Fruit fly (Drosophila melanogaster) whole organism, embryonic: Measurements from ENCODE around the gene mag.

ENCODE experiments used
- Asciz ChIP-seq: fragments of 200-800 bp; sonication (Bioruptor generic); optimal IDR thresholded peaks from 2 replicates; lab custom pipeline; 2017; ENCODE audit warnings: missing biosample characterization, mild to moderate bottlenecking, missing genetic modification characterization, missing genetic modification reagents
- BEAF-32 ChIP-seq: fragments of 200-800 bp; sonication (Bioruptor generic); optimal IDR thresholded peaks from 3 replicates; lab custom pipeline; 2017; ENCODE audit warnings: missing biosample characterization, missing genetic modification characterization, mild to moderate bottlenecking, moderate library complexity, missing genetic modification reagents
- CG13424 ChIP-seq: fragments of 200-800 bp; sonication (Bioruptor generic); optimal IDR thresholded peaks from 2 replicates; lab custom pipeline; 2019; ENCODE audit warnings: missing biosample characterization, mild to moderate bottlenecking, missing genetic modification characterization, moderate library complexity
- CG15073 ChIP-seq: fragments of 200-800 bp; sonication (Bioruptor generic); optimal IDR thresholded peaks from 2 replicates; lab custom pipeline; 2016; ENCODE audit warnings: missing biosample characterization, missing genetic modification characterization
- CG16863 ChIP-seq: fragments of 200-800 bp; sonication (Bioruptor generic); optimal IDR thresholded peaks from 3 replicates; lab custom pipeline; 2016; ENCODE audit warnings: missing biosample characterization, missing genetic modification characterization
- CG17361 ChIP-seq: fragments of 200-800 bp; sonication (Bioruptor generic); IDR thresholded peaks from 3 replicates; pipeline ENCODE4 v1.3.6; 2022; ENCODE audit warnings: missing biosample characterization, missing genetic modification characterization
- CG18262 ChIP-seq: fragments of 200-800 bp; optimal IDR thresholded peaks from 3 replicates; lab custom pipeline; 2019; ENCODE audit warnings: missing biosample characterization, mild to moderate bottlenecking, missing genetic modification characterization, moderate library complexity
- CG1832 ChIP-seq: fragments of 200-800 bp; sonication (Bioruptor generic); optimal IDR thresholded peaks from 2 replicates; lab custom pipeline; 2017; ENCODE audit warnings: missing biosample characterization, mild to moderate bottlenecking, missing genetic modification characterization, inconsistent platforms
- CG2120 ChIP-seq: fragments of 200-800 bp; sonication (Bioruptor generic); optimal IDR thresholded peaks from 3 replicates; lab custom pipeline; 2016; ENCODE audit warnings: missing biosample characterization, missing genetic modification characterization
- CG3847 ChIP-seq: fragments of 200-800 bp; sonication (Bioruptor generic); IDR thresholded peaks from 2 replicates; pipeline ENCODE4 v1.3.6; 2022; ENCODE audit warnings: missing biosample characterization, missing genetic modification characterization
- CG4360 ChIP-seq: fragments of 200-800 bp; sonication (Bioruptor generic); IDR thresholded peaks from 2 replicates; pipeline ENCODE4 v1.3.6; 2022; ENCODE audit warnings: missing biosample characterization, missing genetic modification characterization
- CG7928 ChIP-seq: fragments of 200-800 bp; sonication (Bioruptor generic); optimal IDR thresholded peaks from 2 replicates; lab custom pipeline; 2017; ENCODE audit warnings: missing biosample characterization, mild to moderate bottlenecking, missing genetic modification characterization
- CG8359 ChIP-seq: fragments of 200-800 bp; sonication (Bioruptor generic); optimal IDR thresholded peaks from 2 replicates; lab custom pipeline; 2017; ENCODE audit warnings: missing biosample characterization, mild to moderate bottlenecking, missing genetic modification characterization, borderline replicate concordance
- CTCF ChIP-seq: fragments of 200-800 bp; sonication (Bioruptor generic); optimal IDR thresholded peaks from 2 replicates; lab custom pipeline; 2017; ENCODE audit warnings: missing biosample characterization, mild to moderate bottlenecking, missing genetic modification characterization, moderate library complexity
- CoRest ChIP-seq: fragments of 200-800 bp; sonication (Bioruptor generic); optimal IDR thresholded peaks from 3 replicates; lab custom pipeline; 2018; ENCODE audit warnings: missing biosample characterization, mild to moderate bottlenecking, missing genetic modification characterization, moderate library complexity
- D ChIP-seq, 2 experiments: fragments of 200-800 bp in 1 of 2; fragments of >200 bp in 1 of 2; sonication (Bioruptor generic) in 1 of 2; optimal IDR thresholded peaks; 2 replicates in 1 of 2; 3 replicates in 1 of 2; lab custom pipeline; 2017; ENCODE audit warnings: mild to moderate bottlenecking in 1 of 2, missing biosample characterization in 1 of 2, missing genetic modification characterization in 1 of 2, missing genetic modification reagents in 1 of 2
- Dll ChIP-seq: fragments of 200-800 bp; sonication (Bioruptor generic); IDR thresholded peaks from 4 replicates; pipeline ENCODE4 v1.3.6; 2022; ENCODE audit warnings: missing biosample characterization, missing genetic modification characterization; ENCODE audit not compliant: partially characterized antibody
- Doc3 ChIP-seq: fragments of 200-800 bp; sonication (Bioruptor generic); IDR thresholded peaks from 3 replicates; pipeline ENCODE4 v1.3.6; 2022; ENCODE audit warnings: missing biosample characterization, missing genetic modification characterization; ENCODE audit not compliant: partially characterized antibody
- Drgx ChIP-seq: fragments of 200-800 bp; sonication (Bioruptor generic); IDR thresholded peaks from 2 replicates; pipeline ENCODE4 v1.3.6; 2022; ENCODE audit warnings: missing biosample characterization, missing genetic modification characterization
- Lim3 ChIP-seq: fragments of 200-800 bp; sonication (Bioruptor generic); IDR thresholded peaks from 2 replicates; pipeline ENCODE4 v1.3.6; 2022; ENCODE audit warnings: missing biosample characterization, missing genetic modification characterization
- Med ChIP-seq: fragments of 200-800 bp; sonication (Bioruptor generic); peaks from one replicate; lab custom pipeline; 2016; ENCODE audit warnings: missing biosample characterization, missing genetic modification characterization, mild to moderate bottlenecking, inconsistent platforms, moderate library complexity
- Ptx1 ChIP-seq: fragments of 200-800 bp; sonication (Bioruptor generic); IDR thresholded peaks from 2 replicates; pipeline ENCODE4 v1.3.6; 2022; ENCODE audit warnings: missing biosample characterization, missing genetic modification characterization
- Rx ChIP-seq: fragments of 200-800 bp; sonication (Bioruptor generic); IDR thresholded peaks from 2 replicates; pipeline ENCODE4 v1.3.6; 2022; ENCODE audit warnings: missing biosample characterization, missing genetic modification characterization
- Six4 ChIP-seq: fragments of 200-800 bp; sonication (Bioruptor generic); optimal IDR thresholded peaks from 2 replicates; lab custom pipeline; 2016; ENCODE audit warnings: missing biosample characterization, missing genetic modification characterization
- Taf1 ChIP-seq: fragments of 200-800 bp; sonication (Bioruptor generic); IDR thresholded peaks from 2 replicates; pipeline ENCODE4 v1.3.6; 2022; ENCODE audit warnings: missing biosample characterization, missing genetic modification characterization
- YL-1 ChIP-seq: fragments of 200-800 bp; sonication (Bioruptor generic); optimal IDR thresholded peaks from 3 replicates; lab custom pipeline; 2017; ENCODE audit warnings: missing biosample characterization, mild to moderate bottlenecking, missing genetic modification characterization
- aop ChIP-seq: fragments of 200-800 bp; sonication (Bioruptor generic); IDR thresholded peaks from 2 replicates; pipeline ENCODE4 v1.3.6; 2022; ENCODE audit warnings: missing biosample characterization, missing genetic modification characterization
- bab2 ChIP-seq: fragments of 200-800 bp; sonication (Bioruptor generic); optimal IDR thresholded peaks from 2 replicates; lab custom pipeline; 2016; ENCODE audit warnings: missing biosample characterization, missing genetic modification characterization
- bigmax ChIP-seq: fragments of 200-800 bp; sonication (Bioruptor generic); optimal IDR thresholded peaks from 2 replicates; lab custom pipeline; 2018; ENCODE audit warnings: missing biosample characterization, mild to moderate bottlenecking, missing genetic modification characterization
- da ChIP-seq: fragments of 200-800 bp; sonication (Bioruptor generic); optimal IDR thresholded peaks from 2 replicates; lab custom pipeline; 2016; ENCODE audit warnings: missing biosample characterization, missing genetic modification characterization
- danr ChIP-seq: fragments of 200-800 bp; sonication (Bioruptor generic); IDR thresholded peaks from 2 replicates; pipeline ENCODE4 v1.3.6; 2022; ENCODE audit warnings: missing biosample characterization, missing genetic modification characterization
- dm ChIP-seq: fragments of 200-800 bp; sonication (Bioruptor generic); optimal IDR thresholded peaks from 3 replicates; lab custom pipeline; 2016; ENCODE audit warnings: missing biosample characterization, missing genetic modification characterization
- gce ChIP-seq: fragments of 200-800 bp; sonication (Bioruptor generic); IDR thresholded peaks from 3 replicates; pipeline ENCODE4 v1.3.6; 2022; ENCODE audit warnings: missing biosample characterization, missing genetic modification characterization
- gsb-n ChIP-seq: fragments of 200-800 bp; sonication (Bioruptor generic); optimal IDR thresholded peaks from 3 replicates; lab custom pipeline; 2018; ENCODE audit warnings: missing biosample characterization, mild to moderate bottlenecking, missing genetic modification characterization
- jigr1 ChIP-seq: fragments of 200-800 bp; sonication (Bioruptor generic); IDR thresholded peaks from 3 replicates; pipeline ENCODE4 v1.3.6; 2022; ENCODE audit warnings: missing biosample characterization, missing genetic modification characterization
- ken ChIP-seq: fragments of 200-800 bp; sonication (Bioruptor generic); IDR thresholded peaks from 3 replicates; pipeline ENCODE4 v1.3.6; 2022; ENCODE audit warnings: missing biosample characterization, missing genetic modification characterization
- mirr ChIP-seq: fragments of 200-800 bp; sonication (Bioruptor generic); optimal IDR thresholded peaks from 3 replicates; lab custom pipeline; 2018; ENCODE audit warnings: missing biosample characterization, mild to moderate bottlenecking, missing genetic modification characterization
- nmo ChIP-seq: fragments of 200-800 bp; sonication (Bioruptor generic); optimal IDR thresholded peaks from 2 replicates; lab custom pipeline; 2018; ENCODE audit warnings: missing biosample characterization, mild to moderate bottlenecking, missing genetic modification characterization, moderate library complexity
- nom ChIP-seq: fragments of 200-800 bp; sonication (Bioruptor generic); optimal IDR thresholded peaks from 2 replicates; lab custom pipeline; 2017; ENCODE audit warnings: missing biosample characterization, missing genetic modification characterization, mild to moderate bottlenecking, moderate library complexity, missing genetic modification reagents
- onecut ChIP-seq: fragments of 200-800 bp; sonication (Bioruptor generic); IDR thresholded peaks from 2 replicates; pipeline ENCODE4 v1.3.6; 2022; ENCODE audit warnings: missing biosample characterization, missing genetic modification characterization
- row ChIP-seq: fragments of 200-800 bp; sonication (Bioruptor generic); IDR thresholded peaks from 3 replicates; pipeline ENCODE4 v1.3.6; 2022; ENCODE audit warnings: missing biosample characterization, missing genetic modification characterization
- sens ChIP-seq: fragments of 200-800 bp; sonication (Bioruptor generic); peaks from one replicate; lab custom pipeline; 2016; ENCODE audit warnings: missing biosample characterization, missing genetic modification characterization
- slou ChIP-seq: fragments of 200-800 bp; sonication (Bioruptor generic); optimal IDR thresholded peaks from 3 replicates; lab custom pipeline; 2016; ENCODE audit warnings: missing biosample characterization, missing genetic modification characterization
- stwl ChIP-seq: fragments of 200-800 bp; sonication (Bioruptor generic); optimal IDR thresholded peaks from 3 replicates; lab custom pipeline; 2018; ENCODE audit warnings: missing biosample characterization, mild to moderate bottlenecking, missing genetic modification characterization, moderate library complexity
- tgo ChIP-seq: fragments of 200-800 bp; sonication (Bioruptor generic); IDR thresholded peaks from 3 replicates; pipeline ENCODE4 v1.3.6; 2022; ENCODE audit warnings: missing biosample characterization, missing genetic modification characterization
- unc-4 ChIP-seq: fragments of 200-800 bp; sonication (Bioruptor generic); IDR thresholded peaks from 2 replicates; pipeline ENCODE4 v1.3.6; 2022; ENCODE audit warnings: missing biosample characterization, missing genetic modification characterization; ENCODE audit not compliant: partially characterized antibody
- z ChIP-seq: fragments of 200-800 bp; sonication (Bioruptor generic); IDR thresholded peaks from 3 replicates; pipeline ENCODE4 v1.3.6; 2022; ENCODE audit warnings: missing biosample characterization, missing genetic modification characterization
- zen ChIP-seq: fragments of 200-800 bp; sonication (Bioruptor generic); optimal IDR thresholded peaks from 3 replicates; lab custom pipeline; 2018; ENCODE audit warnings: missing biosample characterization, mild to moderate bottlenecking, missing genetic modification characterization, moderate library complexity
- zf30C ChIP-seq: fragments of 200-800 bp; sonication (Bioruptor generic); optimal IDR thresholded peaks from 3 replicates; lab custom pipeline; 2018; ENCODE audit warnings: missing biosample characterization, mild to moderate bottlenecking, missing genetic modification characterization

mag gene

DNA sequence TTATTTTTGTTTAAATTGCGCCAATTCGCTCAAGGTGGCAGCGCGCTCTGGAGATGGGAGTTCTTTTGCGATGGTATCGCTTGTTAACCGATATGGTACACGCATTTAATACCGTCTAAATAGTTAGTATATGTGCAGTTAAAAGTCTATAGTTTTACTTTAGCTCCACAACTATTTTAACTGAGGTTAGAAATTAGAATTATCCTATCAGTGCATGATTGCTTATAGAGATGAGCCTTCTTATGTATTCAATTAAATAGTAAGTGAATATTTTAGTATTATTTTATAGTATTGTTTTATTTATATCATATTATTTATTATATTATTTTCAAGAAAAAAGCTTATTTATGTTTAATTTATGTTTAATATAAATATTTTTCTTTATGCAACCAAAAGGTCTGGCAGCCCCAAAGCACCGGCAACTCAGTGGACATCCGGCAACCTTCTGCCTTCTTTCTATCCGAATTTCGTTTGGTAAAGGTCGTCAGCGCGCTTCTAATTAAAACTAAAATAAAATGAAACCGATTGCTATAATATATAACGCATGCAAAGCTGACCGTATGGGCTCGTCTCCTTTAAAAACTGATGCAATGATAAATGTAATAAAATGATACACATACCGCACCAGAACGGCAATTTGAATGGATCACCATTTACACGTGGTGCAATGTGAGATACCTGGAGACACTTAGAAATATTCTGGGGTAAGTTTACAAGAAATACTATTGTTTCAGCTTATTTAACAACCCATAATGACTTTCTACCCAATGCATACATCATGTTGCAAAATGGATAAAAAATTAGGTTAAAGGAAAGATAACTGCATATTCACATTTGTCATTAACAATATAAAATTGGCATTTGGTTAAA is 7.4 kb upstream of the mag start, which contains the start of gene CG5199 (continued):
- TF ChIP-seq mirr (GFP tag; lab: Kevin White, UChicago) (no peak), Med (GFP tag; lab: Kevin White, UChicago) (peak; percentile 56), danr (GFP tag; lab: Robert Waterston, UW) (peak; percentile 41; the same call in 1 of the 2 replicates), Six4 (GFP tag; lab: Kevin White, UChicago) (peak; percentile 43), onecut (no peak), aop (no peak), Doc3 (GFP tag; lab: Robert Waterston, UW) (peak; percentile 77), sens (GFP tag; lab: Kevin White, UChicago) (peak; percentile 81), z (GFP tag; lab: Robert Waterston, UW) (no peak), ken (0 out of 3 replicates have a peak, but pooled peaks have one; percentile 18), bigmax (GFP tag; lab: Kevin White, UChicago) (peak; percentile 63), CG4360 (no peak), CG13424 (tag; lab: Kevin White, UChicago) (peak; percentile 76), CG15073 (GFP tag; lab: Kevin White, UChicago) (peak; percentile 12), Lim3 (GFP tag; lab: Robert Waterston, UW) (no peak), Drgx (GFP tag; lab: Robert Waterston, UW) (0 out of 2 replicates have a peak, but pooled peaks have one; percentile 28), gsb-n (peak; percentile 70), Ptx1 (peak; percentile 80), unc-4 (GFP tag; lab: Robert Waterston, UW) (peak; percentile 73), gce (no peak), Taf1 (GFP tag; lab: Robert Waterston, UW) (no peak), nmo (peak; percentile 88), nom (GFP tag; lab: Kevin White, UChicago) (no peak), zf30C (GFP tag; lab: Kevin White, UChicago) (peak; percentile 86), CG2120 (GFP tag; lab: Kevin White, UChicago) (peak; percentile 62), CG18262 (tag; lab: Kevin White, UChicago) (peak; percentile 87), da (GFP tag; lab: Kevin White, UChicago) (no peak), CG1832 (GFP tag; lab: Kevin White, UChicago) (no peak), D (optimal IDR thresholded peaks at IDR 0.05; lab: Kevin White, UChicago) (no peak), D (GFP tag; optimal IDR thresholded peaks at IDR 0.05; lab: Kevin White, UChicago) (peak; percentile 57), BEAF-32 (GFP tag; lab: Kevin White, UChicago) (peak; percentile 82), jigr1 (GFP tag; lab: Robert Waterston, UW) (no peak), row (GFP tag; lab: Robert Waterston, UW) (peak; percentile 80), CG16863 (GFP tag; lab: Kevin White, UChicago) (no peak), CG17361 (GFP tag; lab: Robert Waterston, UW) (peak; percentile 90), CTCF (GFP tag; lab: Kevin White, UChicago) (no peak), zen (tag; lab: Kevin White, UChicago) (peak; percentile 60), CoRest (tag; lab: Kevin White, UChicago) (peak; percentile 85), CG8359 (peak; percentile 40), YL-1 (GFP tag; lab: Kevin White, UChicago) (peak; percentile 41), Asciz (GFP tag; lab: Kevin White, UChicago) (no peak), bab2 (GFP tag; lab: Kevin White, UChicago) (peak; percentile 35), CG7928 (GFP tag; lab: Kevin White, UChicago) (no peak), CG3847 (GFP tag; lab: Robert Waterston, UW) (peak; percentile 64; the same call in 1 of the 2 replicates), stwl (tag; lab: Kevin White, UChicago) (peak; percentile 50), dm (GFP tag; lab: Kevin White, UChicago) (peak; percentile 87), tgo (GFP tag; lab: Robert Waterston, UW) (peak; percentile 72), Dll (peak; percentile 83), Rx (GFP tag; lab: Robert Waterston, UW) (peak; percentile 36; the same call in 1 of the 2 replicates), slou (GFP tag; lab: Kevin White, UChicago) (peak; percentile 42)
